Worm (Caenorhabditis elegans): ENCODE data around the gene T01H10.11.
A peak's percentile ranks its signal among the peaks of the same experiment; 100 is the strongest.

Gene T01H10.11

ce11 chrX:12162659-12163058, 39.4 kb downstream of the T01H10.11 start:
- TF ChIP-seq sptf-1 (tag; optimal IDR thresholded peaks at IDR 0.05) (no peak), pha-4 (tag; optimal IDR thresholded peaks at IDR 0.05) (no peak), elt-3 (tag; optimal IDR thresholded peaks at IDR 0.05) (no peak), mls-2 (tag; optimal IDR thresholded peaks at IDR 0.05) (no peak), ces-1 (GFP tag; optimal IDR thresholded peaks at IDR 0.05) (no peak), ham-2 (GFP tag; optimal IDR thresholded peaks at IDR 0.05) (no peak), ceh-43 (GFP tag; optimal IDR thresholded peaks at IDR 0.05) (no peak), lin-13 (tag; optimal IDR thresholded peaks at IDR 0.05) (no peak), drap-1 (GFP tag; optimal IDR thresholded peaks at IDR 0.05) (no peak), unc-120 (tag; optimal IDR thresholded peaks at IDR 0.05; ENCODE audit: poor library complexity, severe bottlenecking) (no peak), M03D4.4 (tag; optimal IDR thresholded peaks at IDR 0.05) (no peak), nhr-76 (tag; optimal IDR thresholded peaks at IDR 0.05) (no peak), sem-2 (GFP tag; optimal IDR thresholded peaks at IDR 0.05) (no peak), nhr-2 (tag; optimal IDR thresholded peaks at IDR 0.05) (no peak), blmp-1 (tag; optimal IDR thresholded peaks at IDR 0.05) (no peak)

- TF ChIP-seq mep-1 (tag; optimal IDR thresholded peaks at IDR 0.05) (no peak), sptf-1 (tag; optimal IDR thresholded peaks at IDR 0.05) (no peak), nhr-237 (tag; optimal IDR thresholded peaks at IDR 0.05) (no peak), mab-5 (tag; optimal IDR thresholded peaks at IDR 0.05) (no peak), lin-32 (GFP tag; optimal IDR thresholded peaks at IDR 0.05) (no peak), bed-3 (GFP tag; optimal IDR thresholded peaks at IDR 0.05) (no peak), ceh-39 (tag; optimal IDR thresholded peaks at IDR 0.05) (no peak), unc-62 (GFP tag; optimal IDR thresholded peaks at IDR 0.05) (no peak), pha-4 (tag; optimal IDR thresholded peaks at IDR 0.05) (no peak), lin-13 (tag; optimal IDR thresholded peaks at IDR 0.05) (no peak), sem-2 (GFP tag; optimal IDR thresholded peaks at IDR 0.05) (no peak), elt-1 (tag; optimal IDR thresholded peaks at IDR 0.05; ENCODE audit: borderline replicate concordance, insufficient read depth) (no peak), nhr-2 (tag; optimal IDR thresholded peaks at IDR 0.05) (no peak)
Observed at ce11 chrX:12164047-12164446, 40.8 kb downstream of the T01H10.11 start.

- TF ChIP-seq ceh-39 (tag; optimal IDR thresholded peaks at IDR 0.05) (no peak), unc-62 (GFP tag; optimal IDR thresholded peaks at IDR 0.05) (no peak), lin-32 (GFP tag; optimal IDR thresholded peaks at IDR 0.05) (no peak), M03D4.4 (tag; optimal IDR thresholded peaks at IDR 0.05) (no peak), mab-5 (tag; optimal IDR thresholded peaks at IDR 0.05) (no peak), elt-1 (tag; optimal IDR thresholded peaks at IDR 0.05; ENCODE audit: borderline replicate concordance, insufficient read depth) (no peak), ceh-83 (GFP tag; optimal IDR thresholded peaks at IDR 0.05) (no peak), nhr-28 (tag; optimal IDR thresholded peaks at IDR 0.05) (no peak), zip-8 (tag; optimal IDR thresholded peaks at IDR 0.05) (no peak)
Observed at ce11 chrX:12164943-12165342, 41.7 kb downstream of the T01H10.11 start.

ce11 chrX:12167632-12168377, 44.6 kb downstream of the T01H10.11 start:
- TF ChIP-seq sptf-1 (tag; optimal IDR thresholded peaks at IDR 0.05) (no peak), elt-1 (tag; optimal IDR thresholded peaks at IDR 0.05; ENCODE audit: borderline replicate concordance, insufficient read depth) (no peak), zip-8 (tag; optimal IDR thresholded peaks at IDR 0.05) (no peak), mls-2 (tag; optimal IDR thresholded peaks at IDR 0.05) (no peak), unc-39 (tag; optimal IDR thresholded peaks at IDR 0.05) (no peak), ztf-11 (tag; optimal IDR thresholded peaks at IDR 0.05) (no peak), blmp-1 (tag; optimal IDR thresholded peaks at IDR 0.05) (no peak), unc-62 (GFP tag; optimal IDR thresholded peaks at IDR 0.05) (no peak)

ce11 chrX:12168765-12169164, 45.5 kb downstream of the T01H10.11 start:
- TF ChIP-seq lin-32 (GFP tag; optimal IDR thresholded peaks at IDR 0.05) (no peak), ceh-39 (tag; optimal IDR thresholded peaks at IDR 0.05) (no peak), nhr-12 (tag; optimal IDR thresholded peaks at IDR 0.05) (no peak), unc-39 (tag; optimal IDR thresholded peaks at IDR 0.05) (no peak), tbx-8 (GFP tag; optimal IDR thresholded peaks at IDR 0.05) (no peak), nhr-237 (tag; optimal IDR thresholded peaks at IDR 0.05) (no peak), drap-1 (GFP tag; optimal IDR thresholded peaks at IDR 0.05) (no peak), ces-1 (GFP tag; optimal IDR thresholded peaks at IDR 0.05) (peak; percentile 69)

Measured in whole organism, mixed stage, embryonic.